Worm (Caenorhabditis elegans) whole organism, young adult: ENCODE data around the gene ttr-16.
A peak's percentile ranks its signal among the peaks of the same experiment; 100 is the strongest.

Experiments
- B0019.2 ChIP-seq: fragments of 200-800 bp; sonication (Bioruptor generic); conservative IDR thresholded peaks from 2 replicates; pipeline ENCODE4 v1.3.6; 2022; ENCODE audit warnings: missing genetic modification reagents, missing genetic modification characterization, missing compliant biosample characterization
- B0336.3 ChIP-seq: fragments of 200-800 bp; sonication (Bioruptor generic); IDR thresholded peaks from 2 replicates; pipeline ENCODE4 v1.3.6; 2022; ENCODE audit warnings: missing genetic modification characterization, missing compliant biosample characterization
- F39B2.1 ChIP-seq: fragments of 200-800 bp; sonication (Bioruptor generic); IDR thresholded peaks from 2 replicates; pipeline ENCODE4 v1.3.6; 2022; ENCODE audit warnings: missing genetic modification reagents, missing genetic modification characterization, missing compliant biosample characterization
- F57A8.1 ChIP-seq: fragments of 200-800 bp; sonication (Bioruptor generic); optimal IDR thresholded peaks from 2 replicates; lab custom pipeline; 2018; ENCODE audit warnings: mild to moderate bottlenecking, missing genetic modification characterization, moderate library complexity, missing compliant biosample characterization
- K11D2.4 ChIP-seq: fragments of 200-800 bp; sonication (Bioruptor generic); IDR thresholded peaks from 2 replicates; pipeline ENCODE4 v1.3.6; 2022; ENCODE audit warnings: missing genetic modification reagents, missing genetic modification characterization, missing compliant biosample characterization
- T07F8.4 ChIP-seq: sonication (generic microtip); optimal IDR thresholded peaks from 2 replicates; lab custom pipeline; 2016; ENCODE audit warnings: mild to moderate bottlenecking, missing genetic modification characterization, moderate library complexity, missing compliant biosample characterization
- T26A5.8 ChIP-seq: sonication (generic microtip); optimal IDR thresholded peaks from 2 replicates; lab custom pipeline; 2016; ENCODE audit warnings: missing genetic modification characterization, missing compliant biosample characterization
- Y53F4B.3 ChIP-seq: fragments of 200-800 bp; sonication (Bioruptor generic); IDR thresholded peaks from 2 replicates; pipeline ENCODE4 v1.3.6; 2022; ENCODE audit warnings: missing genetic modification reagents, missing genetic modification characterization, missing compliant biosample characterization
- Y53G8AR.9 ChIP-seq: fragments of 200-800 bp; sonication (Bioruptor generic); conservative IDR thresholded peaks from 2 replicates; pipeline ENCODE4 v1.3.6; 2022; ENCODE audit warnings: missing genetic modification reagents, missing genetic modification characterization, missing compliant biosample characterization
- Y56A3A.18 ChIP-seq: fragments of 200-800 bp; sonication (Bioruptor generic); IDR thresholded peaks from 2 replicates; pipeline ENCODE4 v1.3.6; 2022; ENCODE audit warnings: missing genetic modification reagents, missing genetic modification characterization, missing compliant biosample characterization
- Y95B8A.8 ChIP-seq: fragments of 200-800 bp; sonication (Bioruptor generic); IDR thresholded peaks from 2 replicates; pipeline ENCODE4 v1.3.6; 2022; ENCODE audit warnings: missing genetic modification reagents, missing genetic modification characterization, missing compliant biosample characterization
- ZK185.1 ChIP-seq: sonication (generic microtip); optimal IDR thresholded peaks from 2 replicates; lab custom pipeline; 2016; ENCODE audit warnings: mild to moderate bottlenecking, missing genetic modification characterization, missing compliant biosample characterization; ENCODE audit not compliant: poor library complexity, severe bottlenecking
- aptf-2 ChIP-seq: fragments of 200-800 bp; sonication (Bioruptor generic); conservative IDR thresholded peaks from 2 replicates; pipeline ENCODE4 v1.3.6; 2022; ENCODE audit warnings: missing genetic modification reagents, missing genetic modification characterization, missing compliant biosample characterization
- atf-7 ChIP-seq: sonication (generic microtip); optimal IDR thresholded peaks from 2 replicates; lab custom pipeline; 2017; ENCODE audit warnings: mild to moderate bottlenecking, missing genetic modification characterization, missing compliant biosample characterization
- ccch-3 ChIP-seq: fragments of 200-800 bp; sonication (Bioruptor generic); optimal IDR thresholded peaks from 2 replicates; lab custom pipeline; 2018; ENCODE audit warnings: mild to moderate bottlenecking, missing genetic modification characterization, missing compliant biosample characterization
- cebp-1 ChIP-seq, 2 experiments: fragments of 200-800 bp in 1 of 2; sonication (Bioruptor generic) in 1 of 2; sonication (generic microtip) in 1 of 2; IDR thresholded peaks in 1 of 2; optimal IDR thresholded peaks in 1 of 2; 2 replicates each; pipeline versions ENCODE4 v1.3.6 to Lab custom; 2017 to 2022; ENCODE audit warnings: missing compliant biosample characterization in 2 of 2, missing genetic modification characterization in 2 of 2, mild to moderate bottlenecking in 1 of 2, missing genetic modification reagents in 1 of 2, moderate library complexity in 1 of 2
- cebp-2 ChIP-seq: fragments of 200-800 bp; sonication (Bioruptor generic); IDR thresholded peaks from 2 replicates; pipeline ENCODE4 v1.3.6; 2022; ENCODE audit warnings: missing genetic modification characterization, missing compliant biosample characterization
- ceh-58 ChIP-seq: fragments of 200-800 bp; sonication (Bioruptor generic); IDR thresholded peaks from 2 replicates; pipeline ENCODE4 v1.3.6; 2022; ENCODE audit warnings: missing genetic modification characterization, missing compliant biosample characterization
- ceh-91 ChIP-seq: fragments of 200-800 bp; sonication (Bioruptor generic); IDR thresholded peaks from 2 replicates; pipeline ENCODE4 v1.3.6; 2022; ENCODE audit warnings: missing genetic modification reagents, missing genetic modification characterization, missing compliant biosample characterization
- die-1 ChIP-seq: sonication (generic microtip); optimal IDR thresholded peaks from 2 replicates; lab custom pipeline; 2016; ENCODE audit warnings: missing genotype, mild to moderate bottlenecking, missing genetic modification characterization, missing compliant biosample characterization
- dox-1 ChIP-seq: fragments of 200-800 bp; sonication (Bioruptor generic); IDR thresholded peaks from 2 replicates; pipeline ENCODE4 v1.3.6; 2022; ENCODE audit warnings: missing genetic modification reagents, missing genetic modification characterization, missing compliant biosample characterization
- dpff-1 ChIP-seq: sonication (generic microtip); optimal IDR thresholded peaks from 2 replicates; lab custom pipeline; 2017; ENCODE audit warnings: mild to moderate bottlenecking, missing genetic modification characterization, missing compliant biosample characterization
- egl-18 ChIP-seq: fragments of 200-800 bp; sonication (Bioruptor generic); IDR thresholded peaks from 2 replicates; pipeline ENCODE4 v1.3.6; 2022; ENCODE audit warnings: missing genetic modification reagents, missing genetic modification characterization, missing compliant biosample characterization
- egl-44 ChIP-seq: fragments of 200-800 bp; sonication (Bioruptor generic); IDR thresholded peaks from 2 replicates; pipeline ENCODE4 v1.3.6; 2022; ENCODE audit warnings: missing genetic modification reagents, missing genetic modification characterization, missing compliant biosample characterization
- egrh-3 ChIP-seq: fragments of 200-800 bp; sonication (Bioruptor generic); IDR thresholded peaks from 2 replicates; pipeline ENCODE4 v1.3.6; 2022; ENCODE audit warnings: missing genetic modification reagents, missing genetic modification characterization, missing compliant biosample characterization
- ekl-4 ChIP-seq: fragments of 200-800 bp; sonication (Bioruptor generic); IDR thresholded peaks from 2 replicates; pipeline ENCODE4 v1.3.6; 2022; ENCODE audit warnings: missing genetic modification reagents, missing genetic modification characterization, missing compliant biosample characterization
- ets-4 ChIP-seq: fragments of 200-800 bp; sonication (Bioruptor generic); optimal IDR thresholded peaks from 2 replicates; lab custom pipeline; 2018; ENCODE audit warnings: mild to moderate bottlenecking, missing genetic modification characterization, missing compliant biosample characterization
- fkh-3 ChIP-seq: sonication (generic microtip); optimal IDR thresholded peaks from 2 replicates; lab custom pipeline; 2016; ENCODE audit warnings: mild to moderate bottlenecking, missing genetic modification characterization, missing compliant biosample characterization
- gei-17 ChIP-seq: fragments of 200-800 bp; sonication (Bioruptor generic); optimal IDR thresholded peaks from 2 replicates; lab custom pipeline; 2018; ENCODE audit warnings: mild to moderate bottlenecking, missing genetic modification characterization, missing compliant biosample characterization
- hlh-26 ChIP-seq: fragments of 200-800 bp; sonication (Bioruptor generic); conservative IDR thresholded peaks from 2 replicates; pipeline ENCODE4 v1.3.6; 2022; ENCODE audit warnings: missing genetic modification reagents, missing genetic modification characterization, missing compliant biosample characterization
- hrde-1 ChIP-seq: sonication (generic microtip); optimal IDR thresholded peaks from 2 replicates; lab custom pipeline; 2016; ENCODE audit warnings: missing genetic modification characterization, mild to moderate bottlenecking, missing compliant biosample characterization, moderate library complexity, missing genotype, missing genetic modification reagents, borderline replicate concordance
- let-607 ChIP-seq, 2 experiments: fragments of 200-800 bp in 1 of 2; sonication (Bioruptor generic) in 1 of 2; sonication (generic microtip) in 1 of 2; optimal IDR thresholded peaks; 2 replicates each; lab custom pipeline; 2016 to 2018; ENCODE audit warnings: mild to moderate bottlenecking in 2 of 2, missing compliant biosample characterization in 2 of 2, missing genetic modification characterization in 2 of 2, moderate library complexity in 2 of 2, missing genotype in 1 of 2
- lin-35 ChIP-seq, 3 experiments: fragments of 150-350 bp in 2 of 3; sonication (generic microtip) in 1 of 3; optimal IDR thresholded peaks; 2 replicates each; lab custom pipeline; 2014 to 2018; ENCODE audit warnings: missing biosample characterization in 3 of 3, missing genetic modification characterization in 3 of 3, missing genetic modification reagents in 3 of 3
- lsl-1 ChIP-seq: fragments of 200-800 bp; sonication (Bioruptor generic); optimal IDR thresholded peaks from 2 replicates; lab custom pipeline; 2018; ENCODE audit warnings: mild to moderate bottlenecking, missing genetic modification characterization, moderate library complexity, missing compliant biosample characterization
- madf-3 ChIP-seq: fragments of 200-800 bp; sonication (Bioruptor generic); IDR thresholded peaks from 2 replicates; pipeline ENCODE4 v1.3.6; 2022; ENCODE audit warnings: missing genetic modification reagents, missing genetic modification characterization, missing compliant biosample characterization
- madf-6 ChIP-seq: fragments of 200-800 bp; sonication (Bioruptor generic); IDR thresholded peaks from 2 replicates; pipeline ENCODE4 v1.3.6; 2022; ENCODE audit warnings: missing genetic modification reagents, missing genetic modification characterization, missing compliant biosample characterization
- madf-8 ChIP-seq: fragments of 200-800 bp; sonication (Bioruptor generic); conservative IDR thresholded peaks from 2 replicates; pipeline ENCODE4 v1.3.6; 2022; ENCODE audit warnings: missing genetic modification reagents, missing genetic modification characterization, missing compliant biosample characterization
- nfya-2 ChIP-seq: fragments of 200-800 bp; sonication (Bioruptor generic); IDR thresholded peaks from 2 replicates; pipeline ENCODE4 v1.3.6; 2022; ENCODE audit warnings: missing genetic modification reagents, missing genetic modification characterization, missing compliant biosample characterization
- nhr-120 ChIP-seq: fragments of 200-800 bp; sonication (Bioruptor generic); IDR thresholded peaks from 2 replicates; pipeline ENCODE4 v1.3.6; 2022; ENCODE audit warnings: missing genetic modification characterization, missing compliant biosample characterization
- nhr-27 ChIP-seq: fragments of 200-800 bp; sonication (Bioruptor generic); optimal IDR thresholded peaks from 2 replicates; lab custom pipeline; 2018; ENCODE audit warnings: mild to moderate bottlenecking, missing genetic modification characterization, moderate library complexity, missing compliant biosample characterization
- pha-4 ChIP-seq: fragments of 150-350 bp; sonication (generic microtip); optimal IDR thresholded peaks from 2 replicates; lab custom pipeline; 2014; ENCODE audit warnings: missing biosample characterization, missing genetic modification reagents, missing genetic modification characterization
- tbp1 ChIP-seq: fragments of 200-800 bp; sonication (Bioruptor generic); optimal IDR thresholded peaks from 2 replicates; lab custom pipeline; 2018; ENCODE audit warnings: mild to moderate bottlenecking, missing genetic modification characterization, missing compliant biosample characterization
- tbx-9 ChIP-seq: sonication (generic microtip); optimal IDR thresholded peaks from 2 replicates; lab custom pipeline; 2016; ENCODE audit warnings: borderline replicate concordance, missing genetic modification characterization, inconsistent platforms, missing compliant biosample characterization
- xnd-1 ChIP-seq: sonication (generic microtip); optimal IDR thresholded peaks from 2 replicates; lab custom pipeline; 2016; ENCODE audit warnings: missing genotype, missing genetic modification reagents, missing genetic modification characterization, missing compliant biosample characterization
- zfh-2 ChIP-seq: fragments of 200-800 bp; sonication (Bioruptor generic); conservative IDR thresholded peaks from 2 replicates; pipeline ENCODE4 v1.3.6; 2022; ENCODE audit warnings: missing genetic modification reagents, missing genetic modification characterization, missing compliant biosample characterization
- zim-3 ChIP-seq: sonication (generic microtip); optimal IDR thresholded peaks from 2 replicates; lab custom pipeline; 2017; ENCODE audit warnings: mild to moderate bottlenecking, missing genetic modification characterization, moderate library complexity, missing compliant biosample characterization
- ztf-28 ChIP-seq: fragments of 200-800 bp; sonication (Bioruptor generic); IDR thresholded peaks from 2 replicates; pipeline ENCODE4 v1.3.6; 2022; ENCODE audit warnings: missing genetic modification reagents, missing genetic modification characterization, missing compliant biosample characterization
- ztf-3 ChIP-seq: fragments of 200-800 bp; sonication (Bioruptor generic); optimal IDR thresholded peaks from 2 replicates; lab custom pipeline; 2018; ENCODE audit warnings: mild to moderate bottlenecking, missing genetic modification characterization, missing compliant biosample characterization

Gene ttr-16

ce11 chrIV:11109771-11110170 is 45.8 kb upstream of the ttr-16 start, which contains the start of gene pigk-1 (continued):
- TF ChIP-seq ztf-28 (GFP tag; lab: Robert Waterston, UW): no peak
- TF ChIP-seq zim-3 (tag; lab: Kevin White, UChicago): no peak
- peak; percentile 30 for TF ChIP-seq ZK185.1 (tag; lab: Kevin White, UChicago)
- TF ChIP-seq egl-18 (GFP tag; lab: Robert Waterston, UW): no peak
- TF ChIP-seq T07F8.4 (tag; lab: Kevin White, UChicago): no peak
- no peak for TF ChIP-seq cebp-1 (GFP tag; IDR thresholded peaks at IDR 0.05; lab: Robert Waterston, UW)
- TF ChIP-seq cebp-1 (tag; optimal IDR thresholded peaks at IDR 0.05; lab: Kevin White, UChicago): no peak
- TF ChIP-seq nfya-2 (GFP tag; lab: Robert Waterston, UW): peak; percentile 71; the same call in 1 of the 2 replicates
- TF ChIP-seq Y95B8A.8 (GFP tag; lab: Robert Waterston, UW): no peak
- no peak for TF ChIP-seq let-607 (tag; optimal IDR thresholded peaks at IDR 0.05; lab: Kevin White, UChicago)
- TF ChIP-seq dpff-1 (tag; lab: Kevin White, UChicago): no peak
- no peak for TF ChIP-seq ets-4 (GFP tag; lab: Kevin White, UChicago)
- no peak for TF ChIP-seq B0019.2 (GFP tag; lab: Robert Waterston, UW)
- TF ChIP-seq pha-4 (tag; lab: Kevin White, UChicago): no peak
- TF ChIP-seq gei-17: no peak
- peak; percentile 24; the same call in 1 of the 2 replicates for TF ChIP-seq Y53G8AR.9
- peak; percentile 50 for TF ChIP-seq tbp1
- peak; percentile 40 for TF ChIP-seq xnd-1 (tag; lab: Kevin White, UChicago)
- TF ChIP-seq ccch-3 (GFP tag; lab: Kevin White, UChicago): no peak
- TF ChIP-seq zfh-2 (GFP tag; lab: Robert Waterston, UW): no peak
- TF ChIP-seq lin-35 (GFP tag; optimal IDR thresholded peaks at IDR 0.05; lab: Kevin White, UChicago): no peak
- TF ChIP-seq ceh-58 (GFP tag; lab: Robert Waterston, UW): 0 out of 2 replicates have a peak, but pooled peaks have one; percentile 76
- no peak for TF ChIP-seq nhr-27 (tag; lab: Kevin White, UChicago)
- peak; percentile 57 for TF ChIP-seq ekl-4 (GFP tag; lab: Robert Waterston, UW)
- peak; percentile 82 for TF ChIP-seq madf-6 (GFP tag; lab: Robert Waterston, UW)
- TF ChIP-seq hrde-1 (tag; lab: Kevin White, UChicago): no peak
- no peak for TF ChIP-seq atf-7 (tag; lab: Kevin White, UChicago)
- peak; percentile 88 for TF ChIP-seq B0336.3
- TF ChIP-seq cebp-2 (GFP tag; lab: Robert Waterston, UW): 0 out of 2 replicates have a peak, but pooled peaks have one; percentile 41
- TF ChIP-seq egl-44: no peak
- TF ChIP-seq ceh-91 (GFP tag; lab: Robert Waterston, UW): no peak
- no peak for TF ChIP-seq Y56A3A.18
- TF ChIP-seq ztf-3 (GFP tag; lab: Kevin White, UChicago): no peak
- TF ChIP-seq egrh-3 (GFP tag; lab: Robert Waterston, UW): no peak
- no peak for TF ChIP-seq fkh-3
- no peak for TF ChIP-seq dox-1 (GFP tag; lab: Robert Waterston, UW)
- no peak for TF ChIP-seq tbx-9 (tag; lab: Kevin White, UChicago)
- no peak for TF ChIP-seq die-1 (tag; lab: Kevin White, UChicago)
- TF ChIP-seq madf-8 (GFP tag; lab: Robert Waterston, UW): peak; percentile 35; the same call in 1 of the 2 replicates
- no peak for TF ChIP-seq Y53F4B.3 (GFP tag; lab: Robert Waterston, UW)
- no peak for TF ChIP-seq aptf-2 (GFP tag; lab: Robert Waterston, UW)
- peak; percentile 81 for TF ChIP-seq madf-3 (GFP tag; lab: Robert Waterston, UW)
- TF ChIP-seq K11D2.4: no peak
- no peak for TF ChIP-seq nhr-120
- peak; percentile 48 for TF ChIP-seq T26A5.8 (tag; lab: Kevin White, UChicago)
- no peak for TF ChIP-seq F57A8.1 (GFP tag; lab: Kevin White, UChicago)
- peak; percentile 83 for TF ChIP-seq F39B2.1 (GFP tag; lab: Robert Waterston, UW)
- no peak for TF ChIP-seq hlh-26 (GFP tag; lab: Robert Waterston, UW)
- TF ChIP-seq lsl-1 (GFP tag; lab: Kevin White, UChicago): peak; percentile 44
